Worm (Caenorhabditis elegans) whole organism, L4 larva: ENCODE data around the gene Y6E2A.4.
"Not testable (repeated sequence)": the region's sequence is repeated elsewhere in the genome, so short reads cannot be mapped to it uniquely, and the experiment has no call there.

Experiments used
- Y5F2A.4 ChIP-seq: fragments of 200-800 bp; sonication (Bioruptor generic); optimal IDR thresholded peaks from 2 replicates; lab custom pipeline; 2018; ENCODE audit warnings: mild to moderate bottlenecking, missing genetic modification characterization, missing compliant biosample characterization
- aha-1 ChIP-seq: fragments of 150-350 bp; peaks from one replicate; lab custom pipeline; 2014; ENCODE audit warnings: missing biosample characterization, missing genetic modification characterization
- ceh-28 ChIP-seq: fragments of 150-350 bp; optimal IDR thresholded peaks from 2 replicates; lab custom pipeline; 2014; ENCODE audit warnings: missing biosample characterization, missing genetic modification reagents, missing genetic modification characterization
- ctbp-1 ChIP-seq: fragments of 200-800 bp; sonication (Bioruptor generic); IDR thresholded peaks from 2 replicates; pipeline ENCODE4 v1.3.6; 2022; ENCODE audit warnings: missing genetic modification reagents, missing genetic modification characterization, missing compliant biosample characterization
- daf-16 ChIP-seq, 3 experiments: sonication (generic microtip); optimal IDR thresholded peaks; 2 replicates each; lab custom pipeline; 2016 to 2017; ENCODE audit warnings: missing genetic modification characterization in 3 of 3, missing genetic modification reagents in 3 of 3, mild to moderate bottlenecking in 2 of 3, missing compliant biosample characterization in 2 of 3, missing biosample characterization in 1 of 3, moderate library complexity in 1 of 3
- daf-8 ChIP-seq: fragments of 200-800 bp; sonication (Bioruptor generic); IDR thresholded peaks from 2 replicates; pipeline ENCODE4 v1.3.6; 2022; ENCODE audit warnings: missing genetic modification characterization, missing compliant biosample characterization
- dve-1 ChIP-seq: sonication (generic microtip); optimal IDR thresholded peaks from 2 replicates; lab custom pipeline; 2017; ENCODE audit warnings: antibody characterized with exemption, mild to moderate bottlenecking, missing genetic modification characterization, missing compliant biosample characterization; ENCODE audit not compliant: insufficient read depth
- fos-1 ChIP-seq: fragments of 150-350 bp; optimal IDR thresholded peaks from 2 replicates; lab custom pipeline; 2014; ENCODE audit warnings: missing biosample characterization, missing genetic modification characterization
- hlh-30 ChIP-seq: sonication (generic microtip); optimal IDR thresholded peaks from 2 replicates; lab custom pipeline; 2017; ENCODE audit warnings: antibody characterized with exemption, mild to moderate bottlenecking, missing genetic modification characterization, missing compliant biosample characterization; ENCODE audit not compliant: insufficient read depth
- lim-7 ChIP-seq: fragments of 200-800 bp; sonication (Bioruptor generic); IDR thresholded peaks from 2 replicates; pipeline ENCODE4 v1.3.6; 2022; ENCODE audit warnings: missing genetic modification characterization, missing compliant biosample characterization
- lin-38 ChIP-seq: fragments of 200-800 bp; sonication (Bioruptor generic); IDR thresholded peaks from 2 replicates; pipeline ENCODE4 v1.3.6; 2022; ENCODE audit warnings: missing genetic modification reagents, missing genetic modification characterization, missing compliant biosample characterization
- lsy-2 ChIP-seq, 2 experiments: fragments of 150-350 bp in 1 of 2; sonication (generic microtip) in 1 of 2; optimal IDR thresholded peaks; 2 replicates each; lab custom pipeline; 2014 to 2017; ENCODE audit warnings: missing biosample characterization in 2 of 2, missing genetic modification characterization in 2 of 2
- mdt-29 ChIP-seq: fragments of 200-800 bp; sonication (Bioruptor generic); IDR thresholded peaks from 2 replicates; pipeline ENCODE4 v1.3.6; 2022; ENCODE audit warnings: missing genetic modification reagents, missing genetic modification characterization, missing compliant biosample characterization
- mxl-2 ChIP-seq: fragments of 200-800 bp; sonication (Bioruptor generic); conservative IDR thresholded peaks from 2 replicates; pipeline ENCODE4 v1.3.6; 2022; ENCODE audit warnings: missing genetic modification reagents, missing genetic modification characterization, missing compliant biosample characterization
- nhr-10 ChIP-seq: fragments of 150-350 bp; optimal IDR thresholded peaks from 2 replicates; lab custom pipeline; 2014; ENCODE audit warnings: missing biosample characterization, missing genetic modification characterization
- nhr-102 ChIP-seq: sonication (generic microtip); optimal IDR thresholded peaks from 2 replicates; lab custom pipeline; 2016; ENCODE audit warnings: mild to moderate bottlenecking, missing genetic modification characterization, moderate library complexity, missing compliant biosample characterization
- nhr-111 ChIP-seq: fragments of 200-800 bp; sonication (Bioruptor generic); optimal IDR thresholded peaks from 2 replicates; lab custom pipeline; 2018; ENCODE audit warnings: mild to moderate bottlenecking, missing genetic modification characterization, missing compliant biosample characterization
- nhr-76 ChIP-seq: fragments of 150-350 bp; optimal IDR thresholded peaks from 2 replicates; lab custom pipeline; 2014; ENCODE audit warnings: missing biosample characterization, missing genetic modification characterization
- nhr-77 ChIP-seq: fragments of 150-350 bp; optimal IDR thresholded peaks from 2 replicates; lab custom pipeline; 2014; ENCODE audit warnings: missing biosample characterization, missing genetic modification characterization
- pha-4 ChIP-seq, 2 experiments: fragments of 150-350 bp in 1 of 2; fragments of 200-800 bp in 1 of 2; sonication (Bioruptor generic) in 1 of 2; IDR thresholded peaks in 1 of 2; optimal IDR thresholded peaks in 1 of 2; 2 replicates each; pipeline versions ENCODE4 v1.3.6 to Lab custom; 2014 to 2022; ENCODE audit warnings: missing genetic modification characterization in 2 of 2, missing genetic modification reagents in 2 of 2, missing biosample characterization in 1 of 2, missing compliant biosample characterization in 1 of 2
- sdz-12 ChIP-seq: fragments of 200-800 bp; sonication (Bioruptor generic); optimal IDR thresholded peaks from 2 replicates; lab custom pipeline; 2018; ENCODE audit warnings: mild to moderate bottlenecking, missing genetic modification characterization, missing compliant biosample characterization
- snpc-4 ChIP-seq: fragments of 150-350 bp; optimal IDR thresholded peaks from 2 replicates; lab custom pipeline; 2014; ENCODE audit warnings: missing biosample characterization, missing genetic modification characterization
- tag-97 ChIP-seq: fragments of 200-800 bp; sonication (Bioruptor generic); IDR thresholded peaks from 2 replicates; pipeline ENCODE4 v1.3.6; 2022; ENCODE audit warnings: missing genetic modification characterization, missing compliant biosample characterization
- unc-39 ChIP-seq: sonication (generic microtip); optimal IDR thresholded peaks from 2 replicates; lab custom pipeline; 2017; ENCODE audit warnings: missing biosample characterization, missing genetic modification characterization
- unc-62 ChIP-seq, 3 experiments: fragments of 150-350 bp in 1 of 3; sonication (generic microtip); optimal IDR thresholded peaks in 2 of 3; peaks in 1 of 3; 1 replicate in 1 of 3; 2 replicates in 2 of 3; lab custom pipeline; 2014 to 2017; ENCODE audit warnings: missing biosample characterization in 3 of 3, missing genetic modification characterization in 3 of 3, missing genetic modification reagents in 3 of 3, missing genotype in 1 of 3
- zag-1 ChIP-seq: fragments of 150-350 bp; optimal IDR thresholded peaks from 2 replicates; lab custom pipeline; 2014; ENCODE audit warnings: missing biosample characterization, missing genetic modification characterization
- zfp-3 ChIP-seq: fragments of 200-800 bp; sonication (Bioruptor generic); conservative IDR thresholded peaks from 2 replicates; pipeline ENCODE4 v1.3.6; 2022; ENCODE audit warnings: missing genetic modification reagents, missing genetic modification characterization, missing compliant biosample characterization
- zip-11 ChIP-seq: fragments of 200-800 bp; sonication (Bioruptor generic); IDR thresholded peaks from 2 replicates; pipeline ENCODE4 v1.3.6; 2022; ENCODE audit warnings: missing genetic modification characterization, missing compliant biosample characterization

Gene Y6E2A.4

DNA sequence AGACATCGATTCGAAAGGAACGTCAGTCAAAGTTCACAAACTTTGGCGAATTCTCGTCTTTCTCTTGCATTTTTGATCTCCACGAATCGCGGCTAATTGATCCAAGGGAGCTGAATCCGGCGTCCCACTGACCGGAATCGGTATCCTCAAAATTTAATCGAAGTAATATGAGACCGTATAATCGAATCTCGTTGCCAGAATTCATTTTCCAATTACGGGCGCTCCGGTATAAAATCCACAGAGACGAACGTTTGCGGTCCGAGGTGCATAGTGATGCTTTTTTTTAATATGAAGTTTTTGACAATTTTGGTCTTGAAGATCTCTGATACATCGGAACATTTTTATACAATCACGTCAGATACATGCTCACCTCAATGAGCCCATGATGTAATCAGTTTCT is 41.1 kb upstream of the Y6E2A.4 start:
- no peak for TF ChIP-seq daf-16 (GFP tag; optimal IDR thresholded peaks at IDR 0.05; lab: Kevin White, UChicago)
- no peak for TF ChIP-seq daf-16 (tag; optimal IDR thresholded peaks at IDR 0.05; lab: Kevin White, UChicago)
- TF ChIP-seq aha-1 (tag; lab: Kevin White, UChicago) = peak; percentile 92

DNA sequence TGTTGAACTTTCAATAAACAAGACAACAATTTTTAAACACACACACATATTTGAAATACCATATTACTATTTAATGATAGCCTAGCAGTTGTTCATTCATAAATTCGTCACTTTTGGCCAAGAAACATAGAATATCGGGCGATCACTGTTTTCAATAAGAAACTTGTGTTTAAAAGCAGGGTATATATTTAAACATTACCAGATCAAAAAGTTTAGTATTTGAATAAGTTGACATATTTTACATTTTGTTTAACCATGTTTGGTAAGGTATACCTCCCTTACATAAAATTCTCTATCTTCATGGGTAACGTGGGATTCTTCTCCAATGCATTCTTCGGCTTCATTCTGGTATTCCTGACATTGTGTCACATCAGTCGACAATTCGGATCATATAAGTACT is 38.2 kb upstream of the Y6E2A.4 start, which contains the start of gene str-8:
str-8 (plus strand) TSS at position 301 of the 400 bp plus-strand sequence.
- not testable (repeated sequence) for TF ChIP-seq zag-1; dve-1 (tag; lab: Kevin White, UChicago); fos-1 (tag; lab: Kevin White, UChicago)

DNA sequence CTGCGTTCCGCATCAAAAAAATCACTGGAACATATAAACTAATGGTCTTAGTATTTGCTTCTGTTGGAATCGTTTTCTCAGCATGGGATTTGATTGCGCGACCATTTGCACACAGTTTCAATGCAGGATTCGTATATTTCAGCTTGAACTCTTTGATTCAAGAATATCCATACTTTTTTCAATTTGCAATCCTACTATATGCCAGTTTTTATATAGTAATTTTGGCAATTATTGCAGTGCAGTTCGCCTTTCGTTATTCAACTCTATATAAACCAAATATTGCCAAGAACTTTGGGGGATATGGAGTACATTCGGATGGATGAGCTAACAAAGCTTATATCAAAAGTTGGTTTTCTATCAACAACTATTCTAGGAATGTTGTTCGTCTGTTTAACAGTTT is 36.4 kb upstream of the Y6E2A.4 start, which contains the start of gene str-5:
str-5 (plus strand) TSS at position 301 of the 400 bp plus-strand sequence.
- not testable (repeated sequence) for TF ChIP-seq lin-38 (GFP tag; lab: Robert Waterston, UW); unc-39; mxl-2 (GFP tag; lab: Robert Waterston, UW)
- TF ChIP-seq, all 104 proteins: peak for 0; not testable (repeated sequence) for 104

DNA sequence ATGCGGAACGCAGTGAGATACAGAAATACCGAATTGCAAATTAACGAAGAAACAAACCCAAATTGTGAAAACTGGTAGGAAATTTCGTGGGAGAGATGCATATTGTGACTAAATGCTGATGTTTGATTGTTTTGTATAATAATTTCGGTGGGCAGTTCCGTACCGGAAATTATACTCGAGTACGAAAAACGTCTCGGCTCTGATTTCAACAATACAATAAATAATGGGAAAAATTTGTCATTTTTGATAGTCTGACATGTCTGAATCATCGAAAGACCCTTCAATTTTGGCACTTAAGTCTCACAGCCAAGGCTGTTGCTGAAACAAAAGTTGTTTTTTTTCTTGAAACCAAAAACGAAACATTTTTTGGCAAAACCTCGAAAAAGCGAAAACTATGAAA is 35.5 kb upstream of the Y6E2A.4 start, which contains the start of gene str-43:
str-43 (minus strand) TSS at position 101 of the 400 bp plus-strand sequence.
- no peak for TF ChIP-seq daf-8
- TF ChIP-seq Y5F2A.4 = no peak
- no peak for TF ChIP-seq nhr-76
- TF ChIP-seq zip-11 (GFP tag; lab: Robert Waterston, UW) = no peak
- TF ChIP-seq lim-7 = no peak

DNA sequence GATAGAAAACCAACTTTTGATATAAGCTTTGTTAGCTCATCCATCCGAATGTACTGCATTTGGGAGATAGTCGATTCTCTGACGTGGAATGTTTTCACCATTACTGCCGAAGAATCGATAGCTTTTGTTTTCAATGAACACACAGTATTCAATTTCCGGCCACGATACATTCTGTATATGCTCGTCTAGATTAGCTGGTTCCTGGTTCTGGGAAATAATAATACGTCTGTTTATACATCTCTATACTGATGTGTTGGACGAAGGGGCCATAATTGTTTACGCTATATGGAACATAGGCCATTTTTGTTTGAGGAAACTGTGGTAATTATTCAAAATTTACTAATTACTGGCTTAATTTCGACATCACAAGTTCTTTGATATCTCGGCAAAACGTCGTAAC is 33.6 kb upstream of the Y6E2A.4 start, which contains the start of gene str-6:
str-6 (minus strand) TSS at position 101 of the 400 bp plus-strand sequence.
- TF ChIP-seq nhr-77 (no peak), ceh-28 (tag; lab: Kevin White, UChicago) (no peak), lsy-2 (tag; optimal IDR thresholded peaks at IDR 0.05; lab: Kevin White, UChicago) (no peak), daf-8 (no peak), mdt-29 (GFP tag; lab: Robert Waterston, UW) (no peak), sdz-12 (no peak), snpc-4 (tag; lab: Kevin White, UChicago) (no peak), hlh-30 (tag; lab: Kevin White, UChicago) (no peak), Y5F2A.4 (no peak), zfp-3 (GFP tag; lab: Robert Waterston, UW) (no peak), pha-4 (GFP tag; IDR thresholded peaks at IDR 0.05; lab: Robert Waterston, UW) (no peak), pha-4 (tag; optimal IDR thresholded peaks at IDR 0.05; lab: Kevin White, UChicago) (no peak)

DNA sequence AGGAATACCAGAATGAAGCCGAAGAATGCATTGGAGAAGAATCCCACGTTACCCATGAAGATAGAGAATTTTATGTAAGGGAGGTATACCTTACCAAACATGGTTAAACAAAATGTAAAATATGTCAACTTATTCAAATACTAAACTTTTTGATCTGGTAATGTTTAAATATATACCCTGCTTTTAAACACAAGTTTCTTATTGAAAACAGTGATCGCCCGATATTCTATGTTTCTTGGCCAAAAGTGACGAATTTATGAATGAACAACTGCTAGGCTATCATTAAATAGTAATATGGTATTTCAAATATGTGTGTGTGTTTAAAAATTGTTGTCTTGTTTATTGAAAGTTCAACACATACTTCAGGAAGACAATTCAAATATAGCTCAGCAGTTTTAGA is 31.8 kb upstream of the Y6E2A.4 start, which contains the start of gene T23D5.8:
T23D5.8 (minus strand) TSS at position 101 of the 400 bp plus-strand sequence.
- not testable (repeated sequence) for TF ChIP-seq ctbp-1 (GFP tag; lab: Robert Waterston, UW); unc-62 (GFP tag; optimal IDR thresholded peaks at IDR 0.05 in 1 of 2; lab: Kevin White, UChicago); unc-62 (tag; optimal IDR thresholded peaks at IDR 0.05; lab: Kevin White, UChicago); nhr-102
- TF ChIP-seq, all 104 proteins: peak for 0; not testable (repeated sequence) for 104

DNA sequence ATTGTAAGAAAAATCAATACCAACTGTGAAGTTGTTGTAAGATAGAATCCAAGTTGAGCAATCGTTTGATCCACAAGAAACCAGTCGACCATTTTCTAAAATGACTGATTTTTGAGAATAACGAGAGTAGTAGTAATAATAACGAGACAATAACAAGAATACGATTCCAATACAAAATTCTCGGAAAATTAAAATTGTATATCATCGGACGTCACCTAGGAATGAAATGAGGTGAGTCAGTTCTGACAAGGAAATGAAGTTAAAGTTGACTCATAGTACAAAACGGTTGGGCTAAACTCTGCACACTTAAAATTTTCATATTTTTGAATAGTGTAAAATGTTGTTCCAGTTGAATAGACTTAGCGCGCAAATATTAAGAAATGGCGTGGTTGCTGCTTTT is 27.8 kb upstream of the Y6E2A.4 start, which contains the start of gene str-19:
str-19 (minus strand) TSS at position 101 of the 400 bp plus-strand sequence.
- not testable (repeated sequence) for TF ChIP-seq nhr-111 (GFP tag; lab: Kevin White, UChicago); tag-97 (GFP tag; lab: Robert Waterston, UW); nhr-10
